Worm (Caenorhabditis elegans): ENCODE data around the gene sre-31.

- TF ChIP-seq ref-1 (GFP tag; conservative IDR thresholded peaks at IDR 0.05) (no peak), ztf-23 (GFP tag; IDR thresholded peaks at IDR 0.05) (no peak)
Measured at ce11 chrII:12410107-12410506, 1.5 kb upstream of the sre-31 start, which contains the start of gene F57G9.3.

All from whole organism, midembryonic.